Worm (Caenorhabditis elegans): ENCODE data around the gene egl-36.

DNA sequence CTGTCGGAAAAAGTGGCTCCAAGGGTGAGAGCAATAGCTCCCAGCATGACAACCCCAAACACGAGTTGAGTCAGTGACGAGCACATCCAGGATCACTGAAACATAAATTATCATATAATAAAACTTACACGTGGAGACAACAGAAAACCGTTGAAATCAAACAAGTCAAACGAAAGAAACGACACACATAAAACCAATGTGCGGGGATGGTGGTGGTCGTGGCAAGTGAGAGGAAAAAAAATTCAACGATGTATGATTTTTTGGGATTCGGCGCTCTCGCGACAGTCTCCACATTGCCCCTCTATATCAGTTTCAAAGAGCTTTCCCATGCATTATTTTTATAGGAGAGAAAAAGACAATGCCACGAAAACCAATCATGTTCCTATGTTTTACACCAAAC is 49.7 kb downstream of the egl-36 start, which contains the start of gene clc-4:
- TF ChIP-seq him-1 (tag; optimal IDR thresholded peaks at IDR 0.05) (no peak), W03F9.2 (tag; optimal IDR thresholded peaks at IDR 0.05) (no peak)

All from whole organism, L4/young adult.